Worm (Caenorhabditis elegans) whole organism, young adult: ENCODE results near the gene spe-51.

ENCODE experiments used
- ama-1 ChIP-seq, 3 experiments: fragments of 150-350 bp in 1 of 3; sonication (generic microtip) in 2 of 3; optimal IDR thresholded peaks; 2 replicates each; lab custom pipeline; 2014 to 2018; ENCODE audit warnings: missing biosample characterization in 2 of 3, missing genetic modification characterization in 2 of 3, missing genetic modification reagents in 2 of 3
- athp-1 ChIP-seq: sonication (generic microtip); optimal IDR thresholded peaks from 2 replicates; lab custom pipeline; 2017; ENCODE audit warnings: mild to moderate bottlenecking, missing genetic modification characterization, missing compliant biosample characterization
- attf-6 ChIP-seq: fragments of 200-800 bp; sonication (Bioruptor generic); IDR thresholded peaks from 2 replicates; pipeline ENCODE4 v1.3.6; 2022; ENCODE audit warnings: missing genetic modification reagents, missing genetic modification characterization, missing compliant biosample characterization
- lin-35 ChIP-seq, 3 experiments: fragments of 150-350 bp in 2 of 3; sonication (generic microtip) in 1 of 3; optimal IDR thresholded peaks; 2 replicates each; lab custom pipeline; 2014 to 2018; ENCODE audit warnings: missing biosample characterization in 3 of 3, missing genetic modification characterization in 3 of 3, missing genetic modification reagents in 3 of 3
- nhr-179 ChIP-seq: sonication (generic microtip); optimal IDR thresholded peaks from 2 replicates; lab custom pipeline; 2016; ENCODE audit warnings: mild to moderate bottlenecking, missing genetic modification characterization, missing compliant biosample characterization
- sea-2 ChIP-seq: fragments of 200-800 bp; sonication (Bioruptor generic); IDR thresholded peaks from 2 replicates; pipeline ENCODE4 v1.3.6; 2022; ENCODE audit warnings: missing genetic modification characterization, missing compliant biosample characterization

- peak; percentile 88 for TF ChIP-seq athp-1 (tag; lab: Kevin White, UChicago)
- no peak for TF ChIP-seq nhr-179 (tag; lab: Kevin White, UChicago)
- TF ChIP-seq attf-6 (GFP tag; lab: Robert Waterston, UW), result no peak
- peak in 1 of 3 experiments; percentile 67 for TF ChIP-seq lin-35 (GFP tag; optimal IDR thresholded peaks at IDR 0.05; lab: Kevin White, UChicago)
- no peak for TF ChIP-seq ama-1 (optimal IDR thresholded peaks at IDR 0.05; lab: Kevin White, UChicago)
- TF ChIP-seq ama-1 (GFP tag; optimal IDR thresholded peaks at IDR 0.05; lab: Kevin White, UChicago), result no peak
- 0 out of 2 replicates have a peak, but pooled peaks have one; percentile 23 for TF ChIP-seq sea-2 (GFP tag; lab: Robert Waterston, UW)
Observed at ce11 chrIV:4660151-4661041, 32.2 kb upstream of the spe-51 start, which contains the start of the genes F29B9.11 and jmjd-1.2.
